Worm (Caenorhabditis elegans) whole organism, midembryonic: Measurements from ENCODE around the gene Y57G11C.28.

ENCODE experiments used
- T22C8.4 ChIP-seq: fragments of 200-800 bp; sonication (Bioruptor generic); IDR thresholded peaks from 2 replicates; pipeline ENCODE4 v1.3.6; 2022; ENCODE audit warnings: missing genetic modification characterization, missing compliant biosample characterization
- cog-1 ChIP-seq: sonication (generic microtip); optimal IDR thresholded peaks from 2 replicates; lab custom pipeline; 2016; ENCODE audit warnings: missing genetic modification characterization, missing compliant biosample characterization
- flt-1 ChIP-seq: fragments of 200-800 bp; sonication (Bioruptor generic); IDR thresholded peaks from 2 replicates; pipeline ENCODE4 v1.3.6; 2022; ENCODE audit warnings: missing genetic modification characterization, missing compliant biosample characterization
- klf-2 ChIP-seq: fragments of 200-800 bp; sonication (Bioruptor generic); conservative IDR thresholded peaks from 2 replicates; pipeline ENCODE4 v1.3.6; 2022; ENCODE audit warnings: missing genetic modification reagents, missing genetic modification characterization, missing compliant biosample characterization
- med-1 ChIP-seq: sonication (generic microtip); optimal IDR thresholded peaks from 2 replicates; lab custom pipeline; 2017; ENCODE audit warnings: missing genetic modification characterization, mild to moderate bottlenecking, missing compliant biosample characterization, antibody characterized with exemption, missing genetic modification reagents; ENCODE audit not compliant: insufficient read depth
- ref-1 ChIP-seq: fragments of 200-800 bp; sonication (Bioruptor generic); conservative IDR thresholded peaks from 2 replicates; pipeline ENCODE4 v1.3.6; 2022; ENCODE audit warnings: missing genetic modification reagents, missing genetic modification characterization, missing compliant biosample characterization
- tab-1 ChIP-seq: fragments of 200-800 bp; sonication (Bioruptor generic); IDR thresholded peaks from 2 replicates; pipeline ENCODE4 v1.3.6; 2022; ENCODE audit warnings: missing genetic modification characterization, missing compliant biosample characterization
- ztf-23 ChIP-seq: fragments of 200-800 bp; sonication (Bioruptor generic); IDR thresholded peaks from 2 replicates; pipeline ENCODE4 v1.3.6; 2022; ENCODE audit warnings: missing genetic modification reagents, missing genetic modification characterization, missing compliant biosample characterization
- ztf-29 ChIP-seq: fragments of 200-800 bp; sonication (Bioruptor generic); IDR thresholded peaks from 2 replicates; pipeline ENCODE4 v1.3.6; 2022; ENCODE audit warnings: missing genetic modification reagents, missing genetic modification characterization, missing compliant biosample characterization

ce11 chrIV:14937017-14937416, 7.5 kb downstream of the Y57G11C.28 start, which contains the start of gene Y57G11C.1144:
- TF ChIP-seq ref-1 (no peak), tab-1 (GFP tag; lab: Robert Waterston, UW) (no peak), flt-1 (no peak), klf-2 (GFP tag; lab: Robert Waterston, UW) (no peak), T22C8.4 (no peak), ztf-29 (GFP tag; lab: Robert Waterston, UW) (no peak), ztf-23 (GFP tag; lab: Robert Waterston, UW) (no peak), med-1 (GFP tag; lab: Kevin White, UChicago) (no peak), cog-1 (no peak)
